Fruit fly (Drosophila melanogaster) whole organism, embryonic: ENCODE data around the gene Polr2M.

ENCODE experiments used
- Awh ChIP-seq: fragments of 200-800 bp; sonication (Bioruptor generic); IDR thresholded peaks from 2 replicates; pipeline ENCODE4, ENCODE4 v1.3.6; 2022; ENCODE audit warnings: missing biosample characterization, missing genetic modification characterization
- Bdp1 ChIP-seq: fragments of 200-800 bp; sonication (Bioruptor generic); optimal IDR thresholded peaks from 3 replicates; lab custom pipeline; 2016; ENCODE audit warnings: missing biosample characterization, missing genetic modification characterization
- CG10366 ChIP-seq: fragments of 200-800 bp; sonication (Bioruptor generic); IDR thresholded peaks from 2 replicates; pipeline ENCODE4 v1.3.6; 2022; ENCODE audit warnings: missing biosample characterization, missing genetic modification characterization
- CG10959 ChIP-seq: fragments of 200-800 bp; sonication (Bioruptor generic); IDR thresholded peaks from 2 replicates; pipeline ENCODE4 v1.3.6; 2022; ENCODE audit warnings: missing biosample characterization, missing genetic modification characterization
- CG11560 ChIP-seq: fragments of 200-800 bp; sonication (Bioruptor generic); IDR thresholded peaks from 3 replicates; pipeline ENCODE4 v1.3.6; 2022; ENCODE audit warnings: missing biosample characterization, missing genetic modification characterization
- CG12219 ChIP-seq: fragments of 200-800 bp; sonication (Bioruptor generic); optimal IDR thresholded peaks from 3 replicates; lab custom pipeline; 2018; ENCODE audit warnings: missing biosample characterization, mild to moderate bottlenecking, missing genetic modification characterization
- CG14860 ChIP-seq: fragments of 200-800 bp; sonication (Bioruptor generic); IDR thresholded peaks from 3 replicates; pipeline ENCODE4 v1.3.6; 2022; ENCODE audit warnings: missing biosample characterization, missing genetic modification characterization; ENCODE audit not compliant: partially characterized antibody
- CG30020 ChIP-seq: fragments of 200-800 bp; optimal IDR thresholded peaks from 2 replicates; lab custom pipeline; 2019; ENCODE audit warnings: missing biosample characterization, mild to moderate bottlenecking, missing genetic modification characterization, moderate library complexity
- CG31224 ChIP-seq: fragments of 200-800 bp; sonication (Bioruptor generic); IDR thresholded peaks from 2 replicates; pipeline ENCODE4 v1.3.6; 2022; ENCODE audit warnings: missing biosample characterization, missing genetic modification characterization
- CG33213 ChIP-seq: fragments of 200-800 bp; sonication (Bioruptor generic); optimal IDR thresholded peaks from 3 replicates; lab custom pipeline; 2016; ENCODE audit warnings: missing biosample characterization, missing genetic modification characterization
- CG33557 ChIP-seq: fragments of 200-800 bp; sonication (Bioruptor generic); optimal IDR thresholded peaks from 2 replicates; lab custom pipeline; 2019; ENCODE audit warnings: missing biosample characterization, mild to moderate bottlenecking, missing genetic modification characterization, moderate library complexity
- CG3726 ChIP-seq: fragments of 200-800 bp; sonication (Bioruptor generic); IDR thresholded peaks from 3 replicates; pipeline ENCODE4, ENCODE4 v1.3.6; 2022; ENCODE audit warnings: missing biosample characterization, missing genetic modification characterization
- CG3995 ChIP-seq: fragments of 200-800 bp; sonication (Bioruptor generic); optimal IDR thresholded peaks from 3 replicates; lab custom pipeline; 2016; ENCODE audit warnings: missing biosample characterization, missing genetic modification characterization
- CG6683 ChIP-seq: fragments of 200-800 bp; sonication (Bioruptor generic); optimal IDR thresholded peaks from 2 replicates; lab custom pipeline; 2017; ENCODE audit warnings: missing biosample characterization, mild to moderate bottlenecking, missing genetic modification characterization, missing genetic modification reagents
- CG6791 ChIP-seq: fragments of 200-800 bp; sonication (Bioruptor generic); IDR thresholded peaks from 3 replicates; pipeline ENCODE4 v1.3.6; 2022; ENCODE audit warnings: missing biosample characterization, missing genetic modification characterization; ENCODE audit not compliant: partially characterized antibody
- CG7839 ChIP-seq: fragments of 200-800 bp; sonication (Bioruptor generic); optimal IDR thresholded peaks from 3 replicates; lab custom pipeline; 2018; ENCODE audit warnings: missing biosample characterization, mild to moderate bottlenecking, missing genetic modification characterization, moderate library complexity
- CG8924 ChIP-seq: fragments of 200-800 bp; optimal IDR thresholded peaks from 3 replicates; lab custom pipeline; 2019; ENCODE audit warnings: missing biosample characterization, mild to moderate bottlenecking, missing genetic modification characterization, moderate library complexity
- CG9215 ChIP-seq: fragments of 200-800 bp; sonication (Bioruptor generic); IDR thresholded peaks from 2 replicates; pipeline ENCODE4 v1.3.6; 2022; ENCODE audit warnings: missing biosample characterization, missing genetic modification characterization
- D19A ChIP-seq: fragments of 200-800 bp; optimal IDR thresholded peaks from 3 replicates; lab custom pipeline; 2019; ENCODE audit warnings: missing biosample characterization, mild to moderate bottlenecking, missing genetic modification characterization, moderate library complexity
- Deaf1 ChIP-seq: fragments of 200-800 bp; optimal IDR thresholded peaks from 3 replicates; lab custom pipeline; 2019; ENCODE audit warnings: missing biosample characterization, mild to moderate bottlenecking, missing genetic modification characterization, moderate library complexity
- Dek ChIP-seq: fragments of 200-800 bp; sonication (Bioruptor generic); optimal IDR thresholded peaks from 3 replicates; lab custom pipeline; 2019; ENCODE audit warnings: missing biosample characterization, mild to moderate bottlenecking, missing genetic modification characterization, moderate library complexity
- Dfd ChIP-seq, 2 experiments: fragments of >200 bp; optimal IDR thresholded peaks; 2 replicates each; lab custom pipeline; 2017; ENCODE audit warnings: missing biosample characterization in 2 of 2, missing genetic modification characterization in 2 of 2
- GATAe ChIP-seq: fragments of 200-800 bp; sonication (Bioruptor generic); conservative IDR thresholded peaks from 2 replicates; pipeline ENCODE4 v1.3.6; 2022; ENCODE audit warnings: missing biosample characterization, missing genetic modification characterization
- Hey ChIP-seq: fragments of 200-800 bp; sonication (Bioruptor generic); optimal IDR thresholded peaks from 3 replicates; lab custom pipeline; 2018; ENCODE audit warnings: missing biosample characterization, mild to moderate bottlenecking, missing genetic modification characterization
- Hmr ChIP-seq: fragments of 200-800 bp; sonication (Bioruptor generic); optimal IDR thresholded peaks from 3 replicates; lab custom pipeline; 2017; ENCODE audit warnings: mild to moderate bottlenecking, missing biosample characterization, missing genetic modification reagents, missing genetic modification characterization
- Lhr ChIP-seq: fragments of 200-800 bp; sonication (Bioruptor generic); optimal IDR thresholded peaks from 3 replicates; lab custom pipeline; 2017; ENCODE audit warnings: mild to moderate bottlenecking, missing biosample characterization, missing genetic modification reagents, missing genetic modification characterization
- NC2α ChIP-seq: fragments of 200-800 bp; sonication (Bioruptor generic); optimal IDR thresholded peaks from 2 replicates; lab custom pipeline; 2016; ENCODE audit warnings: missing biosample characterization, missing genetic modification characterization
- NC2β ChIP-seq: fragments of 200-800 bp; sonication (Bioruptor generic); optimal IDR thresholded peaks from 2 replicates; lab custom pipeline; 2016; ENCODE audit warnings: missing biosample characterization, missing genetic modification characterization
- NFAT ChIP-seq: fragments of 200-800 bp; sonication (Bioruptor generic); IDR thresholded peaks from 2 replicates; pipeline ENCODE4 v1.3.6; 2022; ENCODE audit warnings: missing biosample characterization, missing genetic modification characterization
- PHDP ChIP-seq: fragments of 200-800 bp; sonication (Bioruptor generic); optimal IDR thresholded peaks from 3 replicates; lab custom pipeline; 2018; ENCODE audit warnings: missing biosample characterization, mild to moderate bottlenecking, missing genetic modification characterization, moderate library complexity
- Rx ChIP-seq: fragments of 200-800 bp; sonication (Bioruptor generic); IDR thresholded peaks from 2 replicates; pipeline ENCODE4 v1.3.6; 2022; ENCODE audit warnings: missing biosample characterization, missing genetic modification characterization
- Sry-β ChIP-seq: fragments of 200-800 bp; sonication (Bioruptor generic); optimal IDR thresholded peaks from 2 replicates; lab custom pipeline; 2018; ENCODE audit warnings: missing biosample characterization, mild to moderate bottlenecking, missing genetic modification characterization, moderate library complexity
- Sry-δ ChIP-seq: fragments of 200-800 bp; sonication (Bioruptor generic); optimal IDR thresholded peaks from 2 replicates; lab custom pipeline; 2016; ENCODE audit warnings: missing biosample characterization, missing genetic modification characterization
- YL-1 ChIP-seq: fragments of 200-800 bp; sonication (Bioruptor generic); optimal IDR thresholded peaks from 3 replicates; lab custom pipeline; 2017; ENCODE audit warnings: missing biosample characterization, mild to moderate bottlenecking, missing genetic modification characterization
- ap ChIP-seq: fragments of 200-800 bp; sonication (Bioruptor generic); IDR thresholded peaks from 2 replicates; pipeline ENCODE4 v1.3.6; 2022; ENCODE audit warnings: missing biosample characterization, missing genetic modification characterization
- ash1 ChIP-seq: fragments of 200-800 bp; sonication (Bioruptor generic); optimal IDR thresholded peaks from 2 replicates; lab custom pipeline; 2018; ENCODE audit warnings: missing biosample characterization, mild to moderate bottlenecking, missing genetic modification characterization
- cas ChIP-seq: fragments of 200-800 bp; sonication (Bioruptor generic); IDR thresholded peaks from 2 replicates; pipeline ENCODE4 v1.3.6; 2022; ENCODE audit warnings: missing biosample characterization, missing genetic modification characterization
- crol ChIP-seq: fragments of 200-800 bp; sonication (Bioruptor generic); IDR thresholded peaks from 2 replicates; pipeline ENCODE4 v1.3.6; 2022; ENCODE audit warnings: missing biosample characterization, missing genetic modification characterization
- dmrt99B ChIP-seq: fragments of 200-800 bp; sonication (Bioruptor generic); optimal IDR thresholded peaks from 2 replicates; lab custom pipeline; 2018; ENCODE audit warnings: missing biosample characterization, mild to moderate bottlenecking, missing genetic modification characterization, moderate library complexity
- fu2 ChIP-seq: fragments of 200-800 bp; sonication (Bioruptor generic); optimal IDR thresholded peaks from 2 replicates; lab custom pipeline; 2016; ENCODE audit warnings: missing biosample characterization, missing genetic modification characterization
- her ChIP-seq: fragments of 200-800 bp; sonication (Bioruptor generic); optimal IDR thresholded peaks from 2 replicates; lab custom pipeline; 2016; ENCODE audit warnings: missing biosample characterization, missing genetic modification characterization
- hth ChIP-seq: fragments of >200 bp; optimal IDR thresholded peaks from 2 replicates; lab custom pipeline; 2017; ENCODE audit warnings: inconsistent platforms
- klu ChIP-seq: fragments of 200-800 bp; sonication (Bioruptor generic); IDR thresholded peaks from 2 replicates; pipeline ENCODE4 v1.3.6; 2022; ENCODE audit warnings: missing biosample characterization, missing genetic modification characterization
- lmd ChIP-seq: fragments of 200-800 bp; sonication (Bioruptor generic); IDR thresholded peaks from 2 replicates; pipeline ENCODE4 v1.3.6; 2022; ENCODE audit warnings: missing biosample characterization, missing genetic modification characterization
- lov ChIP-seq, 2 experiments: fragments of 200-800 bp in 1 of 2; fragments of >200 bp in 1 of 2; sonication (Bioruptor generic) in 1 of 2; IDR thresholded peaks in 1 of 2; optimal IDR thresholded peaks in 1 of 2; 2 replicates in 1 of 2; 3 replicates in 1 of 2; pipeline versions ENCODE4 v1.3.6 to Lab custom; 2017 to 2022; ENCODE audit warnings: missing biosample characterization in 1 of 2, missing genetic modification characterization in 1 of 2
- mam ChIP-seq: fragments of 200-800 bp; sonication (Bioruptor generic); optimal IDR thresholded peaks from 3 replicates; lab custom pipeline; 2016; ENCODE audit warnings: missing biosample characterization, missing genetic modification characterization
- mirr ChIP-seq: fragments of 200-800 bp; sonication (Bioruptor generic); optimal IDR thresholded peaks from 3 replicates; lab custom pipeline; 2018; ENCODE audit warnings: missing biosample characterization, mild to moderate bottlenecking, missing genetic modification characterization
- pnt ChIP-seq: fragments of 200-800 bp; sonication (Bioruptor generic); optimal IDR thresholded peaks from 3 replicates; lab custom pipeline; 2016; ENCODE audit warnings: missing biosample characterization, missing genetic modification characterization
- sob ChIP-seq: fragments of 200-800 bp; sonication (Bioruptor generic); IDR thresholded peaks from 2 replicates; pipeline ENCODE4 v1.3.6; 2022; ENCODE audit warnings: missing biosample characterization, missing genetic modification characterization
- trh ChIP-seq: fragments of 200-800 bp; sonication (Bioruptor generic); optimal IDR thresholded peaks from 2 replicates; lab custom pipeline; 2016; ENCODE audit warnings: missing biosample characterization, missing genetic modification characterization

Gene Polr2M

dm6 chr3R:19180263-19180893 lies 48.9 kb upstream of the Polr2M start, which contains the start of the genes CG5555 and myd (continued):
- TF ChIP-seq dmrt99B (tag; lab: Kevin White, UChicago): no peak
- no peak for TF ChIP-seq Awh (GFP tag; lab: Robert Waterston, UW)
- TF ChIP-seq lov (optimal IDR thresholded peaks at IDR 0.05; lab: Kevin White, UChicago): no peak
- TF ChIP-seq lov (GFP tag; IDR thresholded peaks at IDR 0.05; lab: Robert Waterston, UW): 0 out of 3 replicates have a peak, but pooled peaks have one; percentile 12
- peak; percentile 44 for TF ChIP-seq YL-1 (GFP tag; lab: Kevin White, UChicago)
- no peak for TF ChIP-seq pnt
- peak; percentile 59 for TF ChIP-seq CG7839 (tag; lab: Kevin White, UChicago)
- TF ChIP-seq CG11560 (tag; lab: Robert Waterston, UW): no peak
- no peak for TF ChIP-seq trh
- TF ChIP-seq fu2 (GFP tag; lab: Kevin White, UChicago): peak; percentile 26
- TF ChIP-seq hth (lab: Kevin White, UChicago): no peak
- TF ChIP-seq NC2α (GFP tag; lab: Kevin White, UChicago): no peak
- peak; percentile 1 for TF ChIP-seq Lhr (GFP tag; lab: Kevin White, UChicago)
- peak; percentile 75 for TF ChIP-seq CG14860
- TF ChIP-seq CG33213: peak; percentile 49
- no peak for TF ChIP-seq CG10959 (GFP tag; lab: Robert Waterston, UW)
- TF ChIP-seq her (GFP tag; lab: Kevin White, UChicago): peak; percentile 25
- no peak for TF ChIP-seq CG12219 (GFP tag; lab: Kevin White, UChicago)
- TF ChIP-seq CG9215 (GFP tag; lab: Robert Waterston, UW): no peak
- TF ChIP-seq ap (GFP tag; lab: Robert Waterston, UW): no peak
- peak; percentile 41 for TF ChIP-seq CG10366 (GFP tag; lab: Robert Waterston, UW)
- no peak for TF ChIP-seq D19A
- TF ChIP-seq PHDP: peak; percentile 63
- TF ChIP-seq Sry-β (GFP tag; lab: Kevin White, UChicago): no peak
- peak; percentile 17 for TF ChIP-seq mam (GFP tag; lab: Kevin White, UChicago)
- TF ChIP-seq CG8924 (tag; lab: Kevin White, UChicago): no peak
- TF ChIP-seq CG33557 (GFP tag; lab: Kevin White, UChicago): no peak
- TF ChIP-seq lmd (GFP tag; lab: Robert Waterston, UW): peak; percentile 37; the same call in 1 of the 2 replicates
- TF ChIP-seq NFAT: 0 out of 2 replicates have a peak, but pooled peaks have one; percentile 48
- TF ChIP-seq crol: no peak
- TF ChIP-seq mirr (GFP tag; lab: Kevin White, UChicago): peak; percentile 21
- peak; percentile 64; the same call in 1 of the 2 replicates for TF ChIP-seq sob
- no peak for TF ChIP-seq CG3726 (GFP tag; lab: Robert Waterston, UW)
- peak; percentile 98 for TF ChIP-seq Deaf1
- TF ChIP-seq NC2β (GFP tag; lab: Kevin White, UChicago): no peak
- peak; percentile 53 for TF ChIP-seq Sry-δ (GFP tag; lab: Kevin White, UChicago)
- no peak for TF ChIP-seq Rx (GFP tag; lab: Robert Waterston, UW)
- no peak for TF ChIP-seq Dfd (GFP tag; optimal IDR thresholded peaks at IDR 0.05; lab: Kevin White, UChicago)
- TF ChIP-seq Dek (tag; lab: Kevin White, UChicago): peak; percentile 56
- TF ChIP-seq klu (GFP tag; lab: Robert Waterston, UW): peak; percentile 34; the same call in 1 of the 2 replicates
- no peak for TF ChIP-seq GATAe (GFP tag; lab: Robert Waterston, UW)
- peak; percentile 60 for TF ChIP-seq Hmr
- TF ChIP-seq Bdp1: no peak
- TF ChIP-seq CG30020 (tag; lab: Kevin White, UChicago): no peak
- TF ChIP-seq CG6683: no peak
- TF ChIP-seq CG3995 (GFP tag; lab: Kevin White, UChicago): peak; percentile 87
- no peak for TF ChIP-seq ash1 (GFP tag; lab: Kevin White, UChicago)
- TF ChIP-seq CG6791 (GFP tag; lab: Robert Waterston, UW): peak; percentile 86
- peak; percentile 42; the same call in 1 of the 2 replicates for TF ChIP-seq CG31224 (GFP tag; lab: Robert Waterston, UW)
- no peak for TF ChIP-seq cas (GFP tag; lab: Robert Waterston, UW)
- TF ChIP-seq Hey (tag; lab: Kevin White, UChicago): no peak
